Worm (Caenorhabditis elegans) whole organism, mixed stage, embryonic: ENCODE measurements around the gene gpn-1.

Experiments used
- ces-1 ChIP-seq: fragments of 150-350 bp; optimal IDR thresholded peaks from 2 replicates; lab custom pipeline; 2014; ENCODE audit warnings: missing biosample characterization, missing genetic modification reagents, missing genetic modification characterization
- cnd-1 ChIP-seq: fragments of 200-800 bp; sonication (Bioruptor generic); optimal IDR thresholded peaks from 2 replicates; lab custom pipeline; 2018; ENCODE audit warnings: mild to moderate bottlenecking, missing genetic modification characterization, missing compliant biosample characterization
- elt-3 ChIP-seq: fragments of 150-350 bp; optimal IDR thresholded peaks from 2 replicates; lab custom pipeline; 2014; ENCODE audit warnings: missing biosample characterization, missing genetic modification characterization
- lin-13 ChIP-seq: fragments of 150-350 bp; optimal IDR thresholded peaks from 2 replicates; lab custom pipeline; 2014; ENCODE audit warnings: missing biosample characterization, missing genetic modification characterization
- lsy-2 ChIP-seq: fragments of 150-350 bp; optimal IDR thresholded peaks from 2 replicates; lab custom pipeline; 2014; ENCODE audit warnings: missing biosample characterization, missing genetic modification characterization
- mep-1 ChIP-seq: fragments of 150-350 bp; optimal IDR thresholded peaks from 2 replicates; lab custom pipeline; 2017; ENCODE audit warnings: missing biosample characterization, missing genetic modification reagents, missing genetic modification characterization, inconsistent platforms
- nhr-12 ChIP-seq: fragments of 150-350 bp; optimal IDR thresholded peaks from 2 replicates; lab custom pipeline; 2014; ENCODE audit warnings: missing biosample characterization, missing genetic modification characterization
- nhr-2 ChIP-seq: fragments of 150-350 bp; optimal IDR thresholded peaks from 2 replicates; lab custom pipeline; 2014; ENCODE audit warnings: missing biosample characterization, missing genetic modification characterization
- pha-4 ChIP-seq: fragments of 150-350 bp; optimal IDR thresholded peaks from 2 replicates; lab custom pipeline; 2018; ENCODE audit warnings: missing biosample characterization, missing genetic modification reagents, missing genetic modification characterization
- snpc-4 ChIP-seq: fragments of 150-350 bp; optimal IDR thresholded peaks from 2 replicates; lab custom pipeline; 2014; ENCODE audit warnings: missing biosample characterization, missing genetic modification characterization
- sptf-1 ChIP-seq: sonication (generic microtip); optimal IDR thresholded peaks from 2 replicates; lab custom pipeline; 2017; ENCODE audit warnings: mild to moderate bottlenecking, missing genetic modification characterization, moderate library complexity, missing compliant biosample characterization
- ztf-11 ChIP-seq: fragments of 150-350 bp; optimal IDR thresholded peaks from 2 replicates; lab custom pipeline; 2014; ENCODE audit warnings: missing biosample characterization, missing genetic modification characterization

- TF ChIP-seq ztf-11 (tag; lab: Kevin White, UChicago) (no peak), mep-1 (tag; lab: Kevin White, UChicago) (no peak), nhr-12 (tag; lab: Kevin White, UChicago) (no peak), elt-3 (tag; lab: Kevin White, UChicago) (no peak), pha-4 (tag; lab: Kevin White, UChicago) (no peak), nhr-2 (tag; lab: Kevin White, UChicago) (no peak), ces-1 (GFP tag; lab: Kevin White, UChicago) (no peak), lsy-2 (tag; lab: Kevin White, UChicago) (no peak), cnd-1 (tag; lab: Kevin White, UChicago) (no peak), snpc-4 (no peak), sptf-1 (no peak), lin-13 (tag; lab: Kevin White, UChicago) (no peak)
Measured at ce11 chrX:15641380-15641779, 40.1 kb upstream of the gpn-1 start.
